Fruit fly (Drosophila melanogaster) whole organism, wandering third instar larva: Measurements from ENCODE around the gene CG42588.

Source experiments
- Abd-B ChIP-seq: fragments of >200 bp; optimal IDR thresholded peaks from 2 replicates; lab custom pipeline; 2017; ENCODE audit warnings: missing biosample characterization, missing genetic modification characterization
- CG32264 ChIP-seq: fragments of 200-800 bp; sonication (Bioruptor generic); optimal IDR thresholded peaks from 2 replicates; lab custom pipeline; 2016; ENCODE audit warnings: missing biosample characterization, missing genetic modification characterization
- CG9705 ChIP-seq: fragments of 200-800 bp; sonication (Bioruptor generic); optimal IDR thresholded peaks from 2 replicates; lab custom pipeline; 2018; ENCODE audit warnings: missing biosample characterization, mild to moderate bottlenecking, missing genetic modification characterization
- CrebA ChIP-seq: fragments of 200-800 bp; sonication (Bioruptor generic); optimal IDR thresholded peaks from 2 replicates; lab custom pipeline; 2016; ENCODE audit warnings: missing biosample characterization, mild to moderate bottlenecking, missing genetic modification characterization, borderline replicate concordance
- Dfd ChIP-seq: fragments of >200 bp; optimal IDR thresholded peaks from 2 replicates; lab custom pipeline; 2017; ENCODE audit warnings: missing biosample characterization, missing genetic modification characterization
- Dif ChIP-seq: fragments of 200-275, 200-300 bp; sonication (Bioruptor generic); optimal IDR thresholded peaks from 2 replicates; lab custom pipeline; 2018; ENCODE audit warnings: missing biosample characterization, missing genetic modification characterization; ENCODE audit not compliant: partially characterized antibody
- GATAd ChIP-seq: sonication (Bioruptor generic); optimal IDR thresholded peaks from 2 replicates; lab custom pipeline; 2016; ENCODE audit warnings: missing biosample characterization, missing genetic modification characterization
- HLH106 ChIP-seq: fragments of 200-800 bp; optimal IDR thresholded peaks from 3 replicates; lab custom pipeline; 2019; ENCODE audit warnings: missing biosample characterization, mild to moderate bottlenecking, missing genetic modification characterization, moderate library complexity
- Hnf4 ChIP-seq: fragments of 200-800 bp; sonication (Bioruptor generic); optimal IDR thresholded peaks from 2 replicates; lab custom pipeline; 2016; ENCODE audit warnings: missing biosample characterization, mild to moderate bottlenecking, missing genetic modification characterization
- Hr78 ChIP-seq: fragments of >200 bp; optimal IDR thresholded peaks from 2 replicates; lab custom pipeline; 2017; ENCODE audit warnings: missing biosample characterization, missing genetic modification characterization
- Hr83 ChIP-seq: fragments of 200-300 bp; sonication (Bioruptor generic); optimal IDR thresholded peaks from 2 replicates; lab custom pipeline; 2016; ENCODE audit warnings: missing biosample characterization, mild to moderate bottlenecking, missing genetic modification characterization, moderate library complexity; ENCODE audit not compliant: poor library complexity, severe bottlenecking
- Jra ChIP-seq: sonication (Bioruptor generic); optimal IDR thresholded peaks from 2 replicates; lab custom pipeline; 2016; ENCODE audit warnings: missing biosample characterization, missing genetic modification characterization
- Mio ChIP-seq: sonication (Bioruptor generic); optimal IDR thresholded peaks from 2 replicates; lab custom pipeline; 2016; ENCODE audit warnings: missing biosample characterization, missing genetic modification characterization
- Myc ChIP-seq: fragments of >200 bp; optimal IDR thresholded peaks from 2 replicates; lab custom pipeline; 2017
- N ChIP-seq: fragments of >200 bp; optimal IDR thresholded peaks from 2 replicates; lab custom pipeline; 2018; ENCODE audit warnings: missing biosample characterization, missing external identifiers, missing genetic modification characterization
- OdsH ChIP-seq: fragments of 200-800 bp; sonication (Bioruptor generic); optimal IDR thresholded peaks from 2 replicates; lab custom pipeline; 2016; ENCODE audit warnings: missing biosample characterization, mild to moderate bottlenecking, missing genetic modification characterization
- Rel ChIP-seq, 2 experiments: fragments of 200-800 bp; sonication (Bioruptor generic) in 1 of 2; optimal IDR thresholded peaks; 2 replicates in 1 of 2; 3 replicates in 1 of 2; lab custom pipeline; 2016 to 2019; ENCODE audit warnings: mild to moderate bottlenecking in 2 of 2, missing biosample characterization in 2 of 2, missing genetic modification characterization in 2 of 2, moderate library complexity in 1 of 2
- Sp1 ChIP-seq: fragments of 200-800 bp; sonication (Bioruptor generic); optimal IDR thresholded peaks from 3 replicates; lab custom pipeline; 2019; ENCODE audit warnings: missing biosample characterization, mild to moderate bottlenecking, missing genetic modification characterization, moderate library complexity
- Vsx2 ChIP-seq: fragments of 200-300, 225-300 bp; sonication (Bioruptor generic); optimal IDR thresholded peaks from 2 replicates; lab custom pipeline; 2018; ENCODE audit warnings: missing biosample characterization, missing genetic modification characterization; ENCODE audit not compliant: partially characterized antibody
- br ChIP-seq: fragments of 200-800 bp; sonication (Bioruptor generic); optimal IDR thresholded peaks from 2 replicates; lab custom pipeline; 2016; ENCODE audit warnings: missing biosample characterization, missing genetic modification characterization
- brk ChIP-seq: fragments of 200-800 bp; sonication (Bioruptor generic); optimal IDR thresholded peaks from 2 replicates; lab custom pipeline; 2016; ENCODE audit warnings: missing biosample characterization, mild to moderate bottlenecking, missing genetic modification characterization
- dl ChIP-seq, 2 experiments: fragments of 175-275, 200-275 bp in 1 of 2; fragments of 200-275 bp in 1 of 2; sonication (Bioruptor generic); optimal IDR thresholded peaks; lab custom pipeline; 2018; ENCODE audit warnings: mild to moderate bottlenecking in 2 of 2, missing biosample characterization in 2 of 2, missing genetic modification characterization in 2 of 2, moderate library complexity in 2 of 2; ENCODE audit not compliant: partially characterized antibody in 2 of 2, insufficient read depth in 1 of 2
- dmrt93B ChIP-seq: fragments of 200-800 bp; sonication (Bioruptor generic); optimal IDR thresholded peaks from 2 replicates; lab custom pipeline; 2018; ENCODE audit warnings: missing biosample characterization, mild to moderate bottlenecking, missing genetic modification characterization
- dsf ChIP-seq: sonication (Bioruptor generic); optimal IDR thresholded peaks from 2 replicates; lab custom pipeline; 2016; ENCODE audit warnings: missing biosample characterization, missing genetic modification characterization, borderline replicate concordance
- ey ChIP-seq: fragments of 200-800 bp; sonication (Bioruptor generic); optimal IDR thresholded peaks from 2 replicates; lab custom pipeline; 2016; ENCODE audit warnings: missing biosample characterization, missing genetic modification characterization
- foxo ChIP-seq, 2 experiments: fragments of 200-800 bp; sonication (Bioruptor generic); optimal IDR thresholded peaks; 2 replicates in 1 of 2; 3 replicates in 1 of 2; lab custom pipeline; 2016 to 2017; ENCODE audit warnings: missing biosample characterization in 2 of 2, missing genetic modification characterization in 2 of 2
- fru ChIP-seq: fragments of 200-800 bp; sonication (Bioruptor generic); optimal IDR thresholded peaks from 3 replicates; lab custom pipeline; 2016; ENCODE audit warnings: missing biosample characterization, mild to moderate bottlenecking, missing genetic modification characterization
- h ChIP-seq: fragments of 200-800 bp; sonication (Bioruptor generic); optimal IDR thresholded peaks from 3 replicates; lab custom pipeline; 2016; ENCODE audit warnings: missing biosample characterization, mild to moderate bottlenecking, missing genetic modification characterization
- jim ChIP-seq: fragments of 175-275, 200-325 bp; sonication (Bioruptor generic); optimal IDR thresholded peaks from 2 replicates; lab custom pipeline; 2016; ENCODE audit warnings: missing biosample characterization, mild to moderate bottlenecking, missing genetic modification characterization
- lola ChIP-seq: fragments of >200 bp; optimal IDR thresholded peaks from 2 replicates; lab custom pipeline; 2017; ENCODE audit warnings: missing biosample characterization, missing genetic modification characterization
- pan ChIP-seq: fragments of >200 bp; optimal IDR thresholded peaks from 2 replicates; lab custom pipeline; 2017
- psq ChIP-seq: fragments of 200-800 bp; sonication (Bioruptor generic); optimal IDR thresholded peaks from 3 replicates; lab custom pipeline; 2017; ENCODE audit warnings: missing biosample characterization, mild to moderate bottlenecking, missing genetic modification characterization, moderate library complexity
- rgr ChIP-seq: fragments of 200-800 bp; sonication (Bioruptor generic); optimal IDR thresholded peaks from 3 replicates; lab custom pipeline; 2016; ENCODE audit warnings: missing biosample characterization, mild to moderate bottlenecking, missing genetic modification characterization
- sage ChIP-seq: fragments of 200-800 bp; sonication (Bioruptor generic); optimal IDR thresholded peaks from 2 replicates; lab custom pipeline; 2016; ENCODE audit warnings: missing biosample characterization, mild to moderate bottlenecking, missing genetic modification characterization
- sv ChIP-seq: fragments of 200-800 bp; sonication (Bioruptor generic); optimal IDR thresholded peaks from 3 replicates; lab custom pipeline; 2016; ENCODE audit warnings: missing biosample characterization, missing genetic modification characterization
- tai ChIP-seq: sonication (Bioruptor generic); optimal IDR thresholded peaks from 2 replicates; lab custom pipeline; 2016; ENCODE audit warnings: missing biosample characterization, missing genetic modification characterization
- usp ChIP-seq: fragments of >200 bp; optimal IDR thresholded peaks from 2 replicates; lab custom pipeline; 2017; ENCODE audit warnings: missing biosample characterization, missing genetic modification characterization
- woc ChIP-seq: sonication (Bioruptor generic); optimal IDR thresholded peaks from 2 replicates; lab custom pipeline; 2016; ENCODE audit warnings: missing biosample characterization, mild to moderate bottlenecking, missing genetic modification characterization

The CG42588 gene

dm6 chr3L:12790783-12791678 is 23.0 kb upstream of the CG42588 start:
- no peak for TF ChIP-seq sv (GFP tag; lab: Kevin White, UChicago)
- TF ChIP-seq foxo (GFP tag; optimal IDR thresholded peaks at IDR 0.05; lab: Kevin White, UChicago), result peak in 1 of 2 experiments; percentile 64
- peak; percentile 88 for TF ChIP-seq Dif
- peak; percentile 69 to 82 for TF ChIP-seq dl (GFP tag; optimal IDR thresholded peaks at IDR 0.05; lab: Kevin White, UChicago; ENCODE audit: insufficient read depth in 1 of 2, partially characterized antibody in 2 of 2)
- no peak for TF ChIP-seq rgr (GFP tag; lab: Kevin White, UChicago)
- peak; percentile 71 for TF ChIP-seq Hr83 (GFP tag; lab: Kevin White, UChicago)
- peak; percentile 48 for TF ChIP-seq CrebA (GFP tag; lab: Kevin White, UChicago)

- peak; percentile 22 for TF ChIP-seq Hnf4 (GFP tag; lab: Kevin White, UChicago)
- no peak for TF ChIP-seq dsf (GFP tag; lab: Kevin White, UChicago)
Measured at dm6 chr3L:12791679-12792229, 22.3 kb upstream of the CG42588 start.

DNA sequence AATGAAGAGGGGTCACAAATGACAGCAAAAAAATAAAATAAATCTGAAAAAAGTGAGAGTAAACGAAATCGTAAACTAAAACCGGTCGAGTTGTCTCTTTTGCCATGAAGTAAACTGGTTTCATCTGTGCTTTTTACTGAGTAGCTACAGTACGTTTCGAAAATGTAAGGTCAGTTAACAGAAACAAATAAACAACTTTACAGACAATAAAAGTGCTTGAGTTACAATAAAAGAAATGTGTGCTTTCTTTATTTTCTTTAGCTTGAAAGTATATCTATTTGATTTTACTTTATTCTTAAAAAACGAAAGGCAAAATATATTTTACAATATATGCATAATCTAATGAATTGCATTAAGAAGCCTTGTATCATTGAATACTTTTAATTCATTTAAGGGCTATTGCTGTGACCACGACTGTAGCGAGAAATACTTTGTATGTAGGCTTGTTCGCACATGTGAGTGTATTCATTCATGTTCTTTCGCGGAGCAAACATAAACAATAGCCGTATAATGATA is 21.1 kb upstream of the CG42588 start:
- TF ChIP-seq Sp1 (GFP tag; lab: Kevin White, UChicago) (peak; percentile 93), CG32264 (GFP tag; lab: Kevin White, UChicago) (peak; percentile 47), lola (no peak), Mio (GFP tag; lab: Kevin White, UChicago) (no peak), dsf (GFP tag; lab: Kevin White, UChicago) (peak; percentile 37), CrebA (GFP tag; lab: Kevin White, UChicago) (no peak), Hnf4 (GFP tag; lab: Kevin White, UChicago) (peak; percentile 73), OdsH (GFP tag; lab: Kevin White, UChicago) (peak; percentile 85), Abd-B (GFP tag; lab: Kevin White, UChicago) (no peak), usp (no peak), sv (GFP tag; lab: Kevin White, UChicago) (peak; percentile 44), Vsx2 (GFP tag; lab: Kevin White, UChicago) (no peak), h (GFP tag; lab: Kevin White, UChicago) (peak; percentile 90), jim (no peak), Rel (GFP tag; optimal IDR thresholded peaks at IDR 0.05; lab: Kevin White, UChicago) (peak; percentile 52), Rel (tag; optimal IDR thresholded peaks at IDR 0.05; lab: Kevin White, UChicago) (peak; percentile 74), br (peak; percentile 82), Hr78 (GFP tag; lab: Kevin White, UChicago) (no peak), woc (GFP tag; lab: Kevin White, UChicago) (peak; percentile 93), Hr83 (GFP tag; lab: Kevin White, UChicago) (no peak), psq (GFP tag; lab: Kevin White, UChicago) (peak; percentile 83), sage (GFP tag; lab: Kevin White, UChicago) (peak; percentile 14), CG9705 (GFP tag; lab: Kevin White, UChicago) (peak; percentile 75), ey (GFP tag; lab: Kevin White, UChicago) (peak; percentile 86), brk (GFP tag; lab: Kevin White, UChicago) (peak; percentile 56), dmrt93B (GFP tag; lab: Kevin White, UChicago) (no peak), Jra (GFP tag; lab: Kevin White, UChicago) (peak; percentile 66), HLH106 (tag; lab: Kevin White, UChicago) (peak; percentile 92), fru (GFP tag; lab: Kevin White, UChicago) (peak; percentile 91), Dif (no peak), rgr (GFP tag; lab: Kevin White, UChicago) (peak; percentile 85), pan (lab: Kevin White, UChicago) (no peak), tai (GFP tag; lab: Kevin White, UChicago) (peak; percentile 62), dl (GFP tag; optimal IDR thresholded peaks at IDR 0.05; lab: Kevin White, UChicago; ENCODE audit: insufficient read depth in 1 of 2, partially characterized antibody in 2 of 2) (no peak), N (no peak), Dfd (GFP tag; lab: Kevin White, UChicago) (no peak), GATAd (GFP tag; lab: Kevin White, UChicago) (peak; percentile 20), foxo (GFP tag; optimal IDR thresholded peaks at IDR 0.05; lab: Kevin White, UChicago) (peak in 1 of 2 experiments; percentile 90), Myc (lab: Kevin White, UChicago) (no peak)
